Worm (Caenorhabditis elegans) whole organism, L1 larva: ENCODE data around the gene C44C10.9.

ENCODE experiments used
- aha-1 ChIP-seq: fragments of 150-350 bp; optimal IDR thresholded peaks from 2 replicates; lab custom pipeline; 2014; ENCODE audit warnings: missing biosample characterization, missing genetic modification characterization
- alr-1 ChIP-seq: fragments of 200-800 bp; sonication (Bioruptor generic); optimal IDR thresholded peaks from 2 replicates; lab custom pipeline; 2018; ENCODE audit warnings: borderline replicate concordance, mild to moderate bottlenecking, missing genetic modification characterization, missing compliant biosample characterization
- aly-2 ChIP-seq: fragments of 150-350 bp; optimal IDR thresholded peaks from 2 replicates; lab custom pipeline; 2014; ENCODE audit warnings: missing biosample characterization, missing genetic modification characterization
- ceh-88 ChIP-seq: fragments of 200-800 bp; sonication (Bioruptor generic); IDR thresholded peaks from 2 replicates; pipeline ENCODE4 v1.3.6; 2022; ENCODE audit warnings: missing genetic modification characterization, missing compliant biosample characterization
- ces-1 ChIP-seq: fragments of 150-350 bp; optimal IDR thresholded peaks from 2 replicates; lab custom pipeline; 2014; ENCODE audit warnings: missing biosample characterization, missing genetic modification reagents, missing genetic modification characterization
- dsc-1 ChIP-seq: sonication (generic microtip); optimal IDR thresholded peaks from 2 replicates; lab custom pipeline; 2016; ENCODE audit warnings: mild to moderate bottlenecking, missing genetic modification characterization, missing compliant biosample characterization
- efl-1 ChIP-seq, 4 experiments: fragments of 150-350 bp; optimal IDR thresholded peaks in 3 of 4; peaks in 1 of 4; 1 replicate in 1 of 4; 2 replicates in 3 of 4; lab custom pipeline; 2014; ENCODE audit warnings: missing biosample characterization in 2 of 4, missing genetic modification characterization in 2 of 4, missing genetic modification reagents in 2 of 4
- elt-2 ChIP-seq: sonication (generic microtip); optimal IDR thresholded peaks from 2 replicates; lab custom pipeline; 2016; ENCODE audit warnings: missing genetic modification characterization, mild to moderate bottlenecking, inconsistent platforms, missing compliant biosample characterization, missing genetic modification reagents
- elt-3 ChIP-seq, 6 experiments: fragments of 150-350 bp in 1 of 6; sonication (generic microtip); optimal IDR thresholded peaks; 2 replicates each; lab custom pipeline; 2017 to 2018; ENCODE audit warnings: missing biosample characterization in 6 of 6, missing genetic modification characterization in 6 of 6, inconsistent platforms in 1 of 6
- fkh-4 ChIP-seq: sonication (generic microtip); optimal IDR thresholded peaks from 2 replicates; lab custom pipeline; 2016; ENCODE audit warnings: missing compliant biosample characterization, missing genetic modification characterization, borderline replicate concordance
- fkh-8 ChIP-seq: sonication (generic microtip); optimal IDR thresholded peaks from 2 replicates; lab custom pipeline; 2016; ENCODE audit warnings: mild to moderate bottlenecking, missing genetic modification characterization, missing compliant biosample characterization
- hlh-17 ChIP-seq: fragments of 200-800 bp; sonication (Bioruptor generic); optimal IDR thresholded peaks from 2 replicates; lab custom pipeline; 2018; ENCODE audit warnings: missing genetic modification characterization, mild to moderate bottlenecking, missing compliant biosample characterization, moderate library complexity, borderline replicate concordance
- isw-1 ChIP-seq: fragments of 200-800 bp; sonication (Bioruptor generic); IDR thresholded peaks from 2 replicates; pipeline ENCODE4 v1.3.6; 2022; ENCODE audit warnings: missing genetic modification characterization, missing compliant biosample characterization
- lin-14 ChIP-seq: fragments of 200-800 bp; sonication (Bioruptor generic); optimal IDR thresholded peaks from 2 replicates; lab custom pipeline; 2018; ENCODE audit warnings: mild to moderate bottlenecking, missing genetic modification characterization, moderate library complexity, missing compliant biosample characterization
- lin-35 ChIP-seq, 2 experiments: fragments of 150-350 bp; optimal IDR thresholded peaks; 2 replicates each; lab custom pipeline; 2014; ENCODE audit warnings: missing biosample characterization in 2 of 2, missing genetic modification characterization in 2 of 2, missing genetic modification reagents in 2 of 2
- mdl-1 ChIP-seq, 2 experiments: fragments of 150-350 bp; optimal IDR thresholded peaks; 2 replicates each; lab custom pipeline; 2014 to 2017; ENCODE audit warnings: missing biosample characterization in 2 of 2, missing genetic modification characterization in 2 of 2, inconsistent platforms in 1 of 2
- nhr-20 ChIP-seq: sonication (generic microtip); optimal IDR thresholded peaks from 2 replicates; lab custom pipeline; 2016; ENCODE audit warnings: mild to moderate bottlenecking, missing genetic modification characterization, missing compliant biosample characterization
- nhr-237 ChIP-seq: fragments of 150-350 bp; optimal IDR thresholded peaks from 2 replicates; lab custom pipeline; 2014; ENCODE audit warnings: missing biosample characterization, missing genetic modification characterization
- nhr-28 ChIP-seq: fragments of 150-350 bp; optimal IDR thresholded peaks from 2 replicates; lab custom pipeline; 2014; ENCODE audit warnings: missing biosample characterization, missing genetic modification characterization
- nhr-47 ChIP-seq: sonication (generic microtip); optimal IDR thresholded peaks from 2 replicates; lab custom pipeline; 2016; ENCODE audit warnings: mild to moderate bottlenecking, missing genetic modification characterization, moderate library complexity, missing compliant biosample characterization
- nhr-71 ChIP-seq: sonication (generic microtip); optimal IDR thresholded peaks from 2 replicates; lab custom pipeline; 2016; ENCODE audit warnings: mild to moderate bottlenecking, missing genetic modification characterization, moderate library complexity, missing compliant biosample characterization
- nhr-90 ChIP-seq: sonication (generic microtip); optimal IDR thresholded peaks from 2 replicates; lab custom pipeline; 2016; ENCODE audit warnings: mild to moderate bottlenecking, missing genetic modification characterization, missing compliant biosample characterization; ENCODE audit not compliant: poor library complexity
- pqm-1 ChIP-seq: sonication (generic microtip); optimal IDR thresholded peaks from 3 replicates; lab custom pipeline; 2017; ENCODE audit warnings: missing biosample characterization, missing genetic modification characterization
- sup-37 ChIP-seq: fragments of 200-800 bp; sonication (Bioruptor generic); optimal IDR thresholded peaks from 2 replicates; lab custom pipeline; 2018; ENCODE audit warnings: mild to moderate bottlenecking, missing genetic modification characterization, missing compliant biosample characterization
- tlp-1 ChIP-seq: fragments of 150-350 bp; optimal IDR thresholded peaks from 2 replicates; lab custom pipeline; 2014; ENCODE audit warnings: missing biosample characterization, missing genetic modification characterization
- unc-130 ChIP-seq: fragments of 150-350 bp; optimal IDR thresholded peaks from 2 replicates; lab custom pipeline; 2017; ENCODE audit warnings: missing biosample characterization, missing genetic modification characterization, inconsistent platforms
- unc-86 ChIP-seq: sonication (generic microtip); optimal IDR thresholded peaks from 2 replicates; lab custom pipeline; 2016; ENCODE audit warnings: missing genetic modification characterization, missing compliant biosample characterization
- zip-4 ChIP-seq: fragments of 200-800 bp; sonication (Bioruptor generic); optimal IDR thresholded peaks from 2 replicates; lab custom pipeline; 2018; ENCODE audit warnings: mild to moderate bottlenecking, missing genetic modification characterization, moderate library complexity, missing compliant biosample characterization
- ztf-4 ChIP-seq: fragments of 150-350 bp; optimal IDR thresholded peaks from 2 replicates; lab custom pipeline; 2014; ENCODE audit warnings: missing biosample characterization, missing genetic modification characterization

Gene C44C10.9

ce11 chrX:11753155-11753554, 36.8 kb upstream of the C44C10.9 start:
- TF ChIP-seq nhr-28 (tag; lab: Kevin White, UChicago) = no peak
- TF ChIP-seq fkh-4 = peak; percentile 65
- TF ChIP-seq dsc-1 = peak; percentile 93
- no peak for TF ChIP-seq tlp-1 (tag; lab: Kevin White, UChicago)
- no peak for TF ChIP-seq ztf-4 (tag; lab: Kevin White, UChicago)
- no peak for TF ChIP-seq sup-37
- TF ChIP-seq nhr-71 = no peak
- no peak for TF ChIP-seq unc-130
- TF ChIP-seq unc-86 = no peak
- TF ChIP-seq ceh-88 (GFP tag; lab: Robert Waterston, UW) = no peak
- no peak for TF ChIP-seq elt-3 (tag; optimal IDR thresholded peaks at IDR 0.05; lab: Kevin White, UChicago)
- TF ChIP-seq nhr-237 = no peak
- TF ChIP-seq efl-1 (optimal IDR thresholded peaks at IDR 0.05; lab: Kevin White, UChicago) = no peak
- peak in 1 of 2 experiments; percentile 42 for TF ChIP-seq efl-1 (GFP tag; optimal IDR thresholded peaks at IDR 0.05 in 1 of 2; lab: Kevin White, UChicago)
- no peak for TF ChIP-seq zip-4 (GFP tag; lab: Kevin White, UChicago)

DNA sequence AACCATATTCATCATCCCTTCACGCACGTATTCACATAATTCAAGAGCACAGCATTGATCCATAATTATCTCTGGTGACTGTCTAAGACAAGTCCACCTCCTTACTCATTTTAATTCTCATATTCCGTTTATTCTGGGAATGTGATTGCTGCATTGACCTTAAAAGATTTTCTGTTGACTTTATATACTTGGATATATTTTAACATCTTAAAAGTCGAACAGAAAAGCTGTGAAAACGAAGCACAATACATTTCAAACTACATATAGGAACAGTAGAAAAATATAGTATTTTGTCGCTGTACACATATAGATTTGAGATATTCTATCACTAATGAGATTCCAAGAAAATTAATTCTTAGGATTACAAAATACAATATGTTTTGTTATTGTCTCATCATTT, 36.0 kb upstream of the C44C10.9 start:
- no peak for TF ChIP-seq alr-1 (tag; lab: Kevin White, UChicago)
- no peak for TF ChIP-seq aha-1 (tag; lab: Kevin White, UChicago)

- no peak for TF ChIP-seq unc-86
- no peak for TF ChIP-seq mdl-1 (tag; optimal IDR thresholded peaks at IDR 0.05; lab: Kevin White, UChicago)
- TF ChIP-seq efl-1 (optimal IDR thresholded peaks at IDR 0.05; lab: Kevin White, UChicago) = no peak
- peak in 1 of 2 experiments; percentile 75 for TF ChIP-seq efl-1 (GFP tag; optimal IDR thresholded peaks at IDR 0.05 in 1 of 2; lab: Kevin White, UChicago)
- TF ChIP-seq nhr-237 = no peak
Observed at ce11 chrX:11745821-11746485, 29.6 kb upstream of the C44C10.9 start, which contains the start of gene C40H5.2. Gene C40H5.2 (plus strand): TSS chrX:11746076.

ce11 chrX:11743723-11744122, 27.4 kb upstream of the C44C10.9 start:
- peak; percentile 1 for TF ChIP-seq ces-1 (GFP tag; lab: Kevin White, UChicago)
- TF ChIP-seq aly-2 (tag; lab: Kevin White, UChicago) = no peak
- peak; percentile 28 for TF ChIP-seq lin-14 (GFP tag; lab: Kevin White, UChicago)
- TF ChIP-seq, all 84 proteins: peak for 2

DNA sequence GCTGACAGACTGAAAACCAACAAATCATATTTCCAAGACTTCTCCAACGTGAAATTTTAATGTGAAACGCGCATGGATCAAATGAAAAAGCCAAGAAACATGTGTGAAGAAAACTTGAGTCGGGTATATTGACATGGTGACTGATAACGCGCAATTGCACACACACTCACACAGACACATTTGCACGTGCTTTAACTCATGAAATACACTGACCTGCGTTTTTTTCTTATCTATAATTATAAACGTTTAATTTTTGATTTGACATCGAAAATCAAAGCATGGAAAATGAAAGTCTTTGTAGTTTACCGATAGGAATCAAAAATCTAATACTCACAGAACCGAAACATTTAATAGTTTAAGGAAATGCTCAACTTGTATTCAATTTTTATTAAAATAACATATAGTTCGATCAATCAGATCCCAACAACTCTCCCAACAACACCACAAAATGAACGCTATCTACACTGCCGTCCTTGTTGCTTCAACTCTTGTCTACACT, 22.3 kb upstream of the C44C10.9 start, which contains the start of gene nspa-9:
TSS of gene nspa-9 (plus strand) at position 449 of the 499 bp plus-strand sequence.
- TF ChIP-seq hlh-17 (no peak), fkh-8 (tag; lab: Kevin White, UChicago) (peak; percentile 10), nhr-28 (tag; lab: Kevin White, UChicago) (no peak), elt-2 (tag; lab: Kevin White, UChicago) (peak; percentile 92), isw-1 (GFP tag; lab: Robert Waterston, UW) (no peak), lin-14 (GFP tag; lab: Kevin White, UChicago) (peak; percentile 33), nhr-20 (tag; lab: Kevin White, UChicago) (peak; percentile 45), nhr-71 (peak; percentile 47), nhr-47 (tag; lab: Kevin White, UChicago) (no peak), alr-1 (tag; lab: Kevin White, UChicago) (no peak), pqm-1 (tag; lab: Kevin White, UChicago) (peak; percentile 46), nhr-90 (tag; lab: Kevin White, UChicago) (peak; percentile 36), mdl-1 (tag; optimal IDR thresholded peaks at IDR 0.05; lab: Kevin White, UChicago) (peak in 1 of 2 experiments; percentile 57), dsc-1 (peak; percentile 39), lin-35 (GFP tag; optimal IDR thresholded peaks at IDR 0.05; lab: Kevin White, UChicago) (peak in 1 of 2 experiments; percentile 30)
